Fruit fly (Drosophila melanogaster) Kc167 (cell line): Measurements from ENCODE around the gene Rad9.

Source experiments
- Myc ChIP-seq: fragments of >200 bp; optimal IDR thresholded peaks from 2 replicates; lab custom pipeline; 2017; ENCODE audit warnings: missing external identifiers
- Sin3A ChIP-seq: fragments of >200 bp; optimal IDR thresholded peaks from 2 replicates; lab custom pipeline; 2018; ENCODE audit warnings: missing external identifiers
- h ChIP-seq: fragments of >200 bp; optimal IDR thresholded peaks from 3 replicates; lab custom pipeline; 2018; ENCODE audit warnings: missing external identifiers
- insv ChIP-seq: fragments of >200 bp; optimal IDR thresholded peaks from 3 replicates; lab custom pipeline; 2018; ENCODE audit warnings: missing external identifiers
- psq ChIP-seq: fragments of >200 bp; optimal IDR thresholded peaks from 2 replicates; lab custom pipeline; 2017; ENCODE audit warnings: missing external identifiers
- ttk ChIP-seq: sonication (Bioruptor generic); optimal IDR thresholded peaks from 2 replicates; lab custom pipeline; 2017; ENCODE audit warnings: missing external identifiers

Gene Rad9

dm6 chr3L:18897459-18898085, 25.2 kb upstream of the Rad9 start:
- TF ChIP-seq psq (lab: Kevin White, UChicago) = no peak
- TF ChIP-seq insv (lab: Kevin White, UChicago) = no peak
- no peak for TF ChIP-seq h
- TF ChIP-seq Sin3A (lab: Kevin White, UChicago) = no peak
- no peak for TF ChIP-seq ttk
- TF ChIP-seq Myc (lab: Kevin White, UChicago) = no peak

dm6 chr3L:18896297-18896863, 24.0 kb upstream of the Rad9 start:
- no peak for TF ChIP-seq ttk
- no peak for TF ChIP-seq insv (lab: Kevin White, UChicago)
- no peak for TF ChIP-seq Myc (lab: Kevin White, UChicago)
- no peak for TF ChIP-seq psq (lab: Kevin White, UChicago)
- no peak for TF ChIP-seq h
- TF ChIP-seq Sin3A (lab: Kevin White, UChicago) = no peak

dm6 chr3L:18895079-18895478, 22.7 kb upstream of the Rad9 start:
- TF ChIP-seq Myc (lab: Kevin White, UChicago) (no peak), h (no peak), insv (lab: Kevin White, UChicago) (no peak), ttk (no peak), psq (lab: Kevin White, UChicago) (no peak), Sin3A (lab: Kevin White, UChicago) (no peak)

- TF ChIP-seq psq (lab: Kevin White, UChicago) (no peak), ttk (no peak), h (no peak), Sin3A (lab: Kevin White, UChicago) (no peak), insv (lab: Kevin White, UChicago) (no peak), Myc (lab: Kevin White, UChicago) (no peak)
These were observed 19.6 kb upstream of the Rad9 start, which contains the start of gene NijB for dm6 chr3L:18891986-18892385. TSS of gene NijB (plus strand) at chr3L:18892383.

- no peak for TF ChIP-seq psq (lab: Kevin White, UChicago)
These were observed 18.2 kb upstream of the Rad9 start, which contains the start of gene CG3961 for dm6 chr3L:18890283-18891175. TSS of gene CG3961 (minus strand) at chr3L:18890483.

dm6 chr3L:18889222-18889866, 17.0 kb upstream of the Rad9 start:
- no peak for TF ChIP-seq psq (lab: Kevin White, UChicago)

dm6 chr3L:18881613-18882012, 9.3 kb upstream of the Rad9 start:
- TF ChIP-seq Sin3A (lab: Kevin White, UChicago) (no peak), Myc (lab: Kevin White, UChicago) (no peak), psq (lab: Kevin White, UChicago) (no peak)

- TF ChIP-seq h = no peak
- TF ChIP-seq psq (lab: Kevin White, UChicago) = no peak
- TF ChIP-seq insv (lab: Kevin White, UChicago) = no peak
- no peak for TF ChIP-seq Myc (lab: Kevin White, UChicago)
- no peak for TF ChIP-seq Sin3A (lab: Kevin White, UChicago)
- TF ChIP-seq ttk = no peak
These were observed 2.3 kb downstream of the Rad9 start, which contains the start of gene Blos3 for dm6 chr3L:18870027-18870426. TSS of gene Blos3 (plus strand) at chr3L:18870224.

- TF ChIP-seq insv (lab: Kevin White, UChicago) = no peak
- no peak for TF ChIP-seq Myc (lab: Kevin White, UChicago)
- no peak for TF ChIP-seq Sin3A (lab: Kevin White, UChicago)
- no peak for TF ChIP-seq ttk
- TF ChIP-seq psq (lab: Kevin White, UChicago) = no peak
- no peak for TF ChIP-seq h
These were observed 3.1 kb downstream of the Rad9 start, which contains the start of gene Grx1 for dm6 chr3L:18869035-18869826. TSS of gene Grx1 (plus strand) at chr3L:18869230.

dm6 chr3L:18867521-18867920, 4.8 kb downstream of the Rad9 start, which contains the start of gene Dysb:
TSS of gene Dysb (plus strand) at chr3L:18867771.
- no peak for TF ChIP-seq ttk
- TF ChIP-seq psq (lab: Kevin White, UChicago) = no peak
- no peak for TF ChIP-seq h
- no peak for TF ChIP-seq Sin3A (lab: Kevin White, UChicago)
- TF ChIP-seq insv (lab: Kevin White, UChicago) = no peak
- TF ChIP-seq Myc (lab: Kevin White, UChicago) = no peak
